Worm (Caenorhabditis elegans) whole organism, L4 larva: ENCODE measurements around the gene C24A3.9.

Source experiments
- D1046.2 ChIP-seq: fragments of 200-800 bp; sonication (Bioruptor generic); IDR thresholded peaks from 2 replicates; pipeline ENCODE4 v1.3.6; 2022; ENCODE audit warnings: missing genetic modification characterization, missing compliant biosample characterization
- F10B5.3 ChIP-seq: sonication (generic microtip); optimal IDR thresholded peaks from 2 replicates; lab custom pipeline; 2016; ENCODE audit warnings: mild to moderate bottlenecking, missing genetic modification characterization, missing compliant biosample characterization
- F26F4.8 ChIP-seq: fragments of 200-800 bp; sonication (Bioruptor generic); conservative IDR thresholded peaks from 2 replicates; pipeline ENCODE4 v1.3.6; 2022; ENCODE audit warnings: missing genetic modification characterization, missing compliant biosample characterization
- Y48G9A.11 ChIP-seq: fragments of 200-800 bp; sonication (Bioruptor generic); IDR thresholded peaks from 2 replicates; pipeline ENCODE4 v1.3.6; 2022; ENCODE audit warnings: missing genetic modification reagents, missing genetic modification characterization, missing compliant biosample characterization
- ZK546.5 ChIP-seq, 2 experiments: sonication (generic microtip); optimal IDR thresholded peaks; 2 replicates each; lab custom pipeline; 2017; ENCODE audit warnings: missing biosample characterization in 2 of 2, missing genetic modification characterization in 2 of 2
- arid-1 ChIP-seq: fragments of 200-800 bp; sonication (Bioruptor generic); conservative IDR thresholded peaks from 2 replicates; pipeline ENCODE4 v1.3.6; 2022; ENCODE audit warnings: missing genetic modification reagents, missing genetic modification characterization, missing compliant biosample characterization
- attf-4 ChIP-seq: sonication (generic microtip); optimal IDR thresholded peaks from 3 replicates; lab custom pipeline; 2017; ENCODE audit warnings: missing biosample characterization, missing genetic modification characterization
- ceh-28 ChIP-seq: fragments of 150-350 bp; optimal IDR thresholded peaks from 2 replicates; lab custom pipeline; 2014; ENCODE audit warnings: missing biosample characterization, missing genetic modification reagents, missing genetic modification characterization
- ceh-82 ChIP-seq: sonication (generic microtip); optimal IDR thresholded peaks from 2 replicates; lab custom pipeline; 2017; ENCODE audit warnings: missing biosample characterization, missing genetic modification characterization
- ctbp-1 ChIP-seq: fragments of 200-800 bp; sonication (Bioruptor generic); IDR thresholded peaks from 2 replicates; pipeline ENCODE4 v1.3.6; 2022; ENCODE audit warnings: missing genetic modification reagents, missing genetic modification characterization, missing compliant biosample characterization
- daf-12 ChIP-seq: fragments of 150-350 bp; optimal IDR thresholded peaks from 2 replicates; lab custom pipeline; 2014; ENCODE audit warnings: missing biosample characterization, missing genetic modification reagents, missing genetic modification characterization
- daf-19 ChIP-seq: fragments of 200-800 bp; sonication (Bioruptor generic); conservative IDR thresholded peaks from 2 replicates; pipeline ENCODE4 v1.3.6; 2022; ENCODE audit warnings: missing genetic modification characterization, missing compliant biosample characterization
- dmd-8 ChIP-seq: fragments of 200-800 bp; sonication (Bioruptor generic); IDR thresholded peaks from 2 replicates; pipeline ENCODE4 v1.3.6; 2022; ENCODE audit warnings: missing genetic modification characterization, missing compliant biosample characterization
- dmd-9 ChIP-seq: fragments of 200-800 bp; sonication (Bioruptor generic); IDR thresholded peaks from 2 replicates; pipeline ENCODE4 v1.3.6; 2022; ENCODE audit warnings: missing genetic modification reagents, missing genetic modification characterization, missing compliant biosample characterization
- egl-27 ChIP-seq: sonication (generic microtip); optimal IDR thresholded peaks from 3 replicates; lab custom pipeline; 2017; ENCODE audit warnings: missing biosample characterization, missing genetic modification reagents, missing genetic modification characterization
- egl-43 ChIP-seq: fragments of 200-800 bp; sonication (Bioruptor generic); IDR thresholded peaks from 2 replicates; pipeline ENCODE4 v1.3.6; 2022; ENCODE audit warnings: missing genetic modification reagents, missing genetic modification characterization, missing compliant biosample characterization
- fos-1 ChIP-seq: fragments of 150-350 bp; optimal IDR thresholded peaks from 2 replicates; lab custom pipeline; 2014; ENCODE audit warnings: missing biosample characterization, missing genetic modification characterization
- gei-8 ChIP-seq: fragments of 200-800 bp; sonication (Bioruptor generic); optimal IDR thresholded peaks from 2 replicates; lab custom pipeline; 2018; ENCODE audit warnings: mild to moderate bottlenecking, missing genetic modification characterization, missing compliant biosample characterization
- hif-1 ChIP-seq, 2 experiments: sonication (generic microtip); optimal IDR thresholded peaks; 2 replicates each; lab custom pipeline; 2016 to 2017; ENCODE audit warnings: missing compliant biosample characterization in 2 of 2, missing genetic modification characterization in 2 of 2, missing genetic modification reagents in 2 of 2, missing genotype in 2 of 2, mild to moderate bottlenecking in 1 of 2
- hlh-11 ChIP-seq: fragments of 200-800 bp; sonication (Bioruptor generic); optimal IDR thresholded peaks from 2 replicates; lab custom pipeline; 2018; ENCODE audit warnings: mild to moderate bottlenecking, missing genetic modification characterization, missing compliant biosample characterization
- hlh-30 ChIP-seq: sonication (generic microtip); optimal IDR thresholded peaks from 2 replicates; lab custom pipeline; 2017; ENCODE audit warnings: antibody characterized with exemption, mild to moderate bottlenecking, missing genetic modification characterization, missing compliant biosample characterization; ENCODE audit not compliant: insufficient read depth
- lin-1 ChIP-seq: fragments of 200-800 bp; sonication (Bioruptor generic); IDR thresholded peaks from 2 replicates; pipeline ENCODE4 v1.3.6; 2022; ENCODE audit warnings: missing genetic modification reagents, missing genetic modification characterization, missing compliant biosample characterization
- lin-38 ChIP-seq: fragments of 200-800 bp; sonication (Bioruptor generic); IDR thresholded peaks from 2 replicates; pipeline ENCODE4 v1.3.6; 2022; ENCODE audit warnings: missing genetic modification reagents, missing genetic modification characterization, missing compliant biosample characterization
- lin-39 ChIP-seq: fragments of 150-350 bp; optimal IDR thresholded peaks from 2 replicates; lab custom pipeline; 2014; ENCODE audit warnings: missing biosample characterization, missing genetic modification reagents, missing genetic modification characterization
- lir-3 ChIP-seq: sonication (generic microtip); optimal IDR thresholded peaks from 2 replicates; lab custom pipeline; 2016; ENCODE audit warnings: mild to moderate bottlenecking, missing genetic modification characterization, missing compliant biosample characterization
- madf-5 ChIP-seq, 2 experiments: fragments of 200-800 bp; sonication (Bioruptor generic); IDR thresholded peaks; 2 replicates each; pipeline ENCODE4 v1.3.6; 2022; ENCODE audit warnings: missing compliant biosample characterization in 2 of 2, missing genetic modification characterization in 2 of 2
- madf-9 ChIP-seq: fragments of 200-800 bp; sonication (Bioruptor generic); conservative IDR thresholded peaks from 2 replicates; pipeline ENCODE4 v1.3.6; 2022; ENCODE audit warnings: missing genetic modification reagents, missing genetic modification characterization, missing compliant biosample characterization
- mdt-29 ChIP-seq: fragments of 200-800 bp; sonication (Bioruptor generic); IDR thresholded peaks from 2 replicates; pipeline ENCODE4 v1.3.6; 2022; ENCODE audit warnings: missing genetic modification reagents, missing genetic modification characterization, missing compliant biosample characterization
- mep-1 ChIP-seq: fragments of 150-350 bp; sonication (generic microtip); optimal IDR thresholded peaks from 3 replicates; lab custom pipeline; 2014; ENCODE audit warnings: missing biosample characterization, missing genetic modification characterization
- mes-2 ChIP-seq: sonication (generic microtip); optimal IDR thresholded peaks from 2 replicates; lab custom pipeline; 2016; ENCODE audit warnings: missing genotype, mild to moderate bottlenecking, missing genetic modification characterization, missing compliant biosample characterization; ENCODE audit not compliant: poor library complexity, severe bottlenecking
- mxl-2 ChIP-seq: fragments of 200-800 bp; sonication (Bioruptor generic); conservative IDR thresholded peaks from 2 replicates; pipeline ENCODE4 v1.3.6; 2022; ENCODE audit warnings: missing genetic modification reagents, missing genetic modification characterization, missing compliant biosample characterization
- mxl-3 ChIP-seq: fragments of 200-800 bp; sonication (Bioruptor generic); optimal IDR thresholded peaks from 2 replicates; lab custom pipeline; 2018; ENCODE audit warnings: mild to moderate bottlenecking, missing genetic modification characterization, missing compliant biosample characterization
- nhr-102 ChIP-seq: sonication (generic microtip); optimal IDR thresholded peaks from 2 replicates; lab custom pipeline; 2016; ENCODE audit warnings: mild to moderate bottlenecking, missing genetic modification characterization, moderate library complexity, missing compliant biosample characterization
- nhr-11 ChIP-seq: fragments of 150-350 bp; optimal IDR thresholded peaks from 2 replicates; lab custom pipeline; 2014; ENCODE audit warnings: missing biosample characterization, missing genetic modification characterization
- nhr-111 ChIP-seq: fragments of 200-800 bp; sonication (Bioruptor generic); optimal IDR thresholded peaks from 2 replicates; lab custom pipeline; 2018; ENCODE audit warnings: mild to moderate bottlenecking, missing genetic modification characterization, missing compliant biosample characterization
- nhr-28 ChIP-seq: fragments of 150-350 bp; optimal IDR thresholded peaks from 2 replicates; lab custom pipeline; 2014; ENCODE audit warnings: missing biosample characterization, missing genetic modification characterization
- nhr-41 ChIP-seq: fragments of 200-800 bp; sonication (Bioruptor generic); IDR thresholded peaks from 2 replicates; pipeline ENCODE4 v1.3.6; 2022; ENCODE audit warnings: missing genetic modification reagents, missing genetic modification characterization, missing compliant biosample characterization
- nhr-48 ChIP-seq: sonication (generic microtip); optimal IDR thresholded peaks from 2 replicates; lab custom pipeline; 2016; ENCODE audit warnings: mild to moderate bottlenecking, missing genetic modification characterization, missing compliant biosample characterization
- nhr-6 ChIP-seq: fragments of 150-350 bp; optimal IDR thresholded peaks from 2 replicates; lab custom pipeline; 2014; ENCODE audit warnings: missing biosample characterization, missing genetic modification characterization
- nhr-77 ChIP-seq: fragments of 150-350 bp; optimal IDR thresholded peaks from 2 replicates; lab custom pipeline; 2014; ENCODE audit warnings: missing biosample characterization, missing genetic modification characterization
- pqm-1 ChIP-seq: sonication (generic microtip); optimal IDR thresholded peaks from 2 replicates; lab custom pipeline; 2017; ENCODE audit warnings: missing biosample characterization, missing genetic modification characterization
- rbr-2 ChIP-seq: sonication (generic microtip); optimal IDR thresholded peaks from 2 replicates; lab custom pipeline; 2016; ENCODE audit warnings: missing genotype, missing genetic modification characterization, missing compliant biosample characterization
- saeg-2 ChIP-seq: fragments of 200-800 bp; sonication (Bioruptor generic); IDR thresholded peaks from 2 replicates; pipeline ENCODE4 v1.3.6; 2022; ENCODE audit warnings: missing genetic modification reagents, missing genetic modification characterization, missing compliant biosample characterization
- skn-1 ChIP-seq: fragments of 150-350 bp; optimal IDR thresholded peaks from 2 replicates; lab custom pipeline; 2014; ENCODE audit warnings: missing biosample characterization, missing genetic modification characterization
- snpc-1.2 ChIP-seq: fragments of 200-800 bp; sonication (Bioruptor generic); IDR thresholded peaks from 2 replicates; pipeline ENCODE4 v1.3.6; 2022; ENCODE audit warnings: missing genetic modification reagents, missing genetic modification characterization, missing compliant biosample characterization
- snpc-4 ChIP-seq: fragments of 150-350 bp; optimal IDR thresholded peaks from 2 replicates; lab custom pipeline; 2014; ENCODE audit warnings: missing biosample characterization, missing genetic modification characterization
- spr-3 ChIP-seq: fragments of 200-800 bp; sonication (Bioruptor generic); optimal IDR thresholded peaks from 2 replicates; lab custom pipeline; 2018; ENCODE audit warnings: mild to moderate bottlenecking, missing genetic modification characterization, missing compliant biosample characterization
- unc-130 ChIP-seq: sonication (generic microtip); optimal IDR thresholded peaks from 2 replicates; lab custom pipeline; 2016; ENCODE audit warnings: missing genetic modification reagents, missing genetic modification characterization, missing compliant biosample characterization
- zfp-2 ChIP-seq: sonication (generic microtip); optimal IDR thresholded peaks from 2 replicates; lab custom pipeline; 2016; ENCODE audit warnings: mild to moderate bottlenecking, missing genetic modification characterization, missing compliant biosample characterization
- zip-2 ChIP-seq: fragments of 150-350 bp; optimal IDR thresholded peaks from 2 replicates; lab custom pipeline; 2014; ENCODE audit warnings: missing biosample characterization, missing genetic modification characterization
- ztf-11 ChIP-seq: fragments of 150-350 bp; optimal IDR thresholded peaks from 2 replicates; lab custom pipeline; 2014; ENCODE audit warnings: missing biosample characterization, missing genetic modification characterization
- ztf-7 ChIP-seq: fragments of 150-350 bp; optimal IDR thresholded peaks from 2 replicates; lab custom pipeline; 2014; ENCODE audit warnings: missing biosample characterization, missing genetic modification characterization

Gene C24A3.9

ce11 chrX:9024270-9024669 lies 14.0 kb upstream of the C24A3.9 start (continued):
- TF ChIP-seq zip-2 (tag; lab: Kevin White, UChicago) (no peak), dmd-8 (peak; percentile 93), F26F4.8 (GFP tag; lab: Robert Waterston, UW) (peak; percentile 92), egl-27 (tag; lab: Kevin White, UChicago) (no peak), ZK546.5 (tag; optimal IDR thresholded peaks at IDR 0.05; lab: Kevin White, UChicago) (no peak), mxl-2 (GFP tag; lab: Robert Waterston, UW) (no peak; the same call in 1 of the 2 replicates), arid-1 (GFP tag; lab: Robert Waterston, UW) (peak; percentile 89), rbr-2 (peak; percentile 56), nhr-48 (tag; lab: Kevin White, UChicago) (peak; percentile 56), lin-38 (no peak; the same call in none of the 2 replicates), ceh-82 (tag; lab: Kevin White, UChicago) (no peak), ctbp-1 (GFP tag; lab: Robert Waterston, UW) (peak; percentile 85), fos-1 (tag; lab: Kevin White, UChicago) (no peak), daf-12 (tag; lab: Kevin White, UChicago) (no peak), snpc-1.2 (GFP tag; lab: Robert Waterston, UW) (peak; percentile 94), spr-3 (GFP tag; lab: Kevin White, UChicago) (no peak), mep-1 (no peak), ztf-11 (tag; lab: Kevin White, UChicago) (no peak), snpc-4 (no peak), saeg-2 (GFP tag; lab: Robert Waterston, UW) (peak; percentile 56; the same call in 1 of the 2 replicates), daf-19 (GFP tag; lab: Robert Waterston, UW) (peak; percentile 93), hif-1 (tag; optimal IDR thresholded peaks at IDR 0.05; lab: Kevin White, UChicago) (no peak), hlh-11 (tag; lab: Kevin White, UChicago) (no peak), Y48G9A.11 (GFP tag; lab: Robert Waterston, UW) (no peak; the same call in 1 of the 2 replicates), madf-9 (no peak; the same call in 1 of the 2 replicates), egl-43 (GFP tag; lab: Robert Waterston, UW) (no peak), ceh-28 (tag; lab: Kevin White, UChicago) (no peak), gei-8 (GFP tag; lab: Kevin White, UChicago) (peak; percentile 50), D1046.2 (GFP tag; lab: Robert Waterston, UW) (no peak), zfp-2 (tag; lab: Kevin White, UChicago) (peak; percentile 36), F10B5.3 (tag; lab: Kevin White, UChicago) (peak; percentile 31), nhr-6 (tag; lab: Kevin White, UChicago) (peak; percentile 8), ztf-7 (peak; percentile 63), mdt-29 (no peak), dmd-9 (0 out of 2 replicates have a peak, but pooled peaks have one; percentile 34), nhr-28 (tag; lab: Kevin White, UChicago) (no peak), lin-1 (GFP tag; lab: Robert Waterston, UW) (peak; percentile 79), nhr-111 (peak; percentile 25), madf-5 (GFP tag; IDR thresholded peaks at IDR 0.05; lab: Robert Waterston, UW) (peak; percentile 60 to 89; a peak in 3 of 4 replicates), mxl-3 (GFP tag; lab: Kevin White, UChicago) (no peak), hlh-30 (tag; lab: Kevin White, UChicago) (no peak), nhr-102 (no peak), nhr-41 (GFP tag; lab: Robert Waterston, UW) (no peak; the same call in none of the 2 replicates), lir-3 (tag; lab: Kevin White, UChicago) (peak; percentile 86), skn-1 (no peak), nhr-77 (tag; lab: Kevin White, UChicago) (no peak), pqm-1 (tag; lab: Kevin White, UChicago) (no peak), unc-130 (peak; percentile 21), lin-39 (tag; lab: Kevin White, UChicago) (no peak), attf-4 (tag; lab: Kevin White, UChicago) (no peak), mes-2 (no peak), nhr-11 (tag; lab: Kevin White, UChicago) (no peak)
